Worm (Caenorhabditis elegans) whole organism, L4/young adult: Measurements from ENCODE around the gene gbb-2.

ENCODE experiments used
- W03F9.2 ChIP-seq: fragments of 150-350 bp; optimal IDR thresholded peaks from 2 replicates; lab custom pipeline; 2014; ENCODE audit warnings: missing biosample characterization, missing genetic modification characterization
- dao-5 ChIP-seq: sonication (generic microtip); optimal IDR thresholded peaks from 2 replicates; lab custom pipeline; 2016; ENCODE audit warnings: missing genotype, missing genetic modification characterization, moderate library complexity, missing compliant biosample characterization
- him-1 ChIP-seq: sonication (generic microtip); optimal IDR thresholded peaks from 2 replicates; lab custom pipeline; 2016; ENCODE audit warnings: missing genotype, missing genetic modification reagents, missing genetic modification characterization, missing compliant biosample characterization

The gbb-2 gene

ce11 chrIV:4518111-4518510, 11.6 kb upstream of the gbb-2 start:
- TF ChIP-seq him-1 (tag; lab: Kevin White, UChicago), result no peak
- no peak for TF ChIP-seq dao-5
- TF ChIP-seq W03F9.2 (tag; lab: Kevin White, UChicago), result no peak

ce11 chrIV:4517066-4517465, 10.5 kb upstream of the gbb-2 start, which contains the start of gene ZK180.5:
ZK180.5 (minus strand) TSS chrIV:4517166.
- no peak for TF ChIP-seq W03F9.2 (tag; lab: Kevin White, UChicago)
- no peak for TF ChIP-seq dao-5
- no peak for TF ChIP-seq him-1 (tag; lab: Kevin White, UChicago)

DNA sequence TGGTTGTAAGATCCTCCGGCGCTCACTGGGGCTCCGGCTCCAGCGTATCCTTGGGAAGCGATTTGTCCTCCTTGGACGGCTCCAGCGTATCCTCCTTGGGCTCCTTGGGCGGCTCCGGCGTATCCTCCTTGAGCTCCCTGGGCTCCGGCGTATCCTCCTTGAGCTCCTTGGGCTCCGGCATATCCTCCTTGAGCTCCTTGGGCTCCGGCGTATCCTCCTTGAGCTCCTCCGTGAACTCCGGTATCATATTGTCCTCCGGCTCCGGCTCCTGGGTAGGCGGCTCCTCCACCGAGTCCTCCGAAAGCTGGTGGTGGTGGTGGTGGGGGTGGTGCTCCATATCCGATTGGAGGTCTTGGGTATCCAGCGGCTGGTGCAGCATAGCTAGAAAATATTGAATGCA, 9.9 kb upstream of the gbb-2 start:
- TF ChIP-seq him-1 (tag; lab: Kevin White, UChicago) (no peak), W03F9.2 (tag; lab: Kevin White, UChicago) (no peak), dao-5 (no peak)

- no peak for TF ChIP-seq dao-5
- peak; percentile 68 for TF ChIP-seq W03F9.2 (tag; lab: Kevin White, UChicago)
- peak; percentile 71 for TF ChIP-seq him-1 (tag; lab: Kevin White, UChicago)
These were observed 6.8 kb upstream of the gbb-2 start, which contains the start of gene sar-1 for ce11 chrIV:4513269-4513819. sar-1 (minus strand) TSS chrIV:4513319.

DNA sequence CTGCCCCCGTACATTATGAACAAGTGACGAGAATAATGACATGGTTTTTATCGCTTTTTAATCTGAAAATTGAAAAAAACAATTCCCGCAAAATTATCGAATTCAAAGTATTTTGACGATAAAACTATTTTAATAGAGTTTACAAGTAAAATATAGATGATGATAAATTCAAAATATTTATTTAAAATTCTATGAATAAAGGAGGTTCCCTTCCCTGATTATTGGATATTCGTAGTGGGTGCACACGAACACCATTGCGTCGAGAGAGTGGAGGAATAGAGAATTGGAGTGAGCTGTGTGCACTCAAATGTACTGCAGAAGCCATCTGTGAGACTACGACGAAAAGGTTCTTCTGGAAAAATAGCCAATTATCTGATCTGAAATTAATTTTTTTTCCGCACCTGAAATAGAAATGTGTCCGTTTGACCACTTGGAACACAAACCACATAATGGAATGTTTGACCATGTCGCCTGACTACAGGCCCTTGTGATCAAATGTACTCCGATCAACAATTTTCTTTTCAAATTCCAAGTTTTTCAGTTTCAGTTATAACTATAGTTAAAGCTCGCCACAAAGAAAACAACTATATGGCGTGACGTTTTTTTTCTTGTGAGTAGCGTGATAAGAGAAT, 4.8 kb upstream of the gbb-2 start, which contains the start of the genes rfth-1 and ZK180.8:
TSS of gene rfth-1 (minus strand) at position 51 of the 632 bp plus-strand sequence.
TSS of gene ZK180.8 (minus strand) at position 466 of the 632 bp plus-strand sequence.
- TF ChIP-seq him-1 (tag; lab: Kevin White, UChicago), result no peak
- no peak for TF ChIP-seq W03F9.2 (tag; lab: Kevin White, UChicago)
- TF ChIP-seq dao-5, result no peak

- TF ChIP-seq dao-5 (no peak), W03F9.2 (tag; lab: Kevin White, UChicago) (no peak), him-1 (tag; lab: Kevin White, UChicago) (no peak)
These were observed 1.5 kb downstream of the gbb-2 start for ce11 chrIV:4505078-4505477.

DNA sequence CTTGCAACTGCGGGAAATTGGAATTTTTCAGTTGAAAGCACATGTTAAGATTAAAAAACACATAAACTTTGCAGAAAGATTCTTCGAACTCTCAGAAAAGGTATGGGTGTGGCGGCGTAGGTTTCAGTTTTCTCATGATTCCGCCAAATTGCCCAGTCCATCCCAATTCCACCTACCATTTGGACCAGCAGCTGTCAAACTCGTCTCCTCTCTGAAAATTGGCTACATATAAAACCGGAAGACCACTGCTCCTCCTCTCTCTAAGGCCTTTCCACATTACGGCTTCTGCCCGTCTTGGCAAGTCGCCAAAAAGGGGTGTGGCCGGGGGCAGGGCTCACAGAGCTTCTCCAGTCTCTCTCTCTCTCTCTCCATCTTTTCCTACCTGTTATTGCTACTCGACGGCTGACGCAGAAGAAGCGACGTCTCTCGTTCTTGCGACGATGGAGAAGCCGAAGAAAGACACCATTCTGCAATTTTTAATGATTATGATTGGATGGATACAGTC, 16.3 kb downstream of the gbb-2 start, which contains the start of gene ZK180.7:
TSS of gene ZK180.7 (plus strand) at position 395 of the 505 bp plus-strand sequence.
- TF ChIP-seq him-1 (tag; lab: Kevin White, UChicago) (no peak), W03F9.2 (tag; lab: Kevin White, UChicago) (no peak), dao-5 (no peak)

DNA sequence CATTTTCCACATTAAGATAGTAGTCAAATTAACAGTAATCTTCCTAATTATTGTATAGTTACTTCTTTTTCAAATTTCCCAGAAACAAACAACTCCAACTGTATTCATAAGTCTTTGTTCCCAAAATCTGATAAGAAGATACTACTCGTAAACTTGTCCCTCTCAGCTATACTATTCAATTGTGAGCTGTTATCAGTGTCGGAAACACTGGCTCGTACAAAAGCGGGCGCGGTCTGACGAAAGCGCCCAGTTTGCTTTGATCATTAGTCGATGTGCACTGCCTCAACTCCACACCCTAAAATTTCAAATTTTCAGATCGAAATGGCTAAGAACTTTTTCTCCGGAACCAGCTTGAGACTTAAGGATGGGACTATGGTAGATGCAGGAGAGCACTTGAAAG, 19.8 kb downstream of the gbb-2 start, which contains the start of gene trx-3:
TSS of gene trx-3 (plus strand) at position 291 of the 400 bp plus-strand sequence.
- TF ChIP-seq W03F9.2 (tag; lab: Kevin White, UChicago) (no peak), him-1 (tag; lab: Kevin White, UChicago) (no peak), dao-5 (no peak)

DNA sequence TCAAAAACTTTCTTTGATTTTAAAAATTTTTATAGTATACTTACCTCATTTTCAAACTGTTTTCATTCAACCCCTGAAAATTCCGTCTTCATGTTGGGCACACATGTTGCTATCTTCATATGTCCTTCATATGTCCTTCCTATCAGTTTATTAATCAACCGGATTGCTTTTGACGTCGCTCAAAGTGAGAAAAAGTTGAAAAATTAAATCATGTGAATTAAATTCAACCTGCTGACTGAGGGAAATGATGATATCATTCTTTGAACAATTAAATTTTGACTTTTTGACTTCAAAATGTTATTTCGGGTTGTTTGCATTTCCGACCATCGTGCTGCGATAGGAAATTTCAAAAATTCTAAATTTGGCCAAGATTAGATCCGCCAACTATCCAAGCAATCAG, 22.0 kb downstream of the gbb-2 start:
- TF ChIP-seq W03F9.2 (tag; lab: Kevin White, UChicago) (no peak), dao-5 (no peak), him-1 (tag; lab: Kevin White, UChicago) (no peak)

DNA sequence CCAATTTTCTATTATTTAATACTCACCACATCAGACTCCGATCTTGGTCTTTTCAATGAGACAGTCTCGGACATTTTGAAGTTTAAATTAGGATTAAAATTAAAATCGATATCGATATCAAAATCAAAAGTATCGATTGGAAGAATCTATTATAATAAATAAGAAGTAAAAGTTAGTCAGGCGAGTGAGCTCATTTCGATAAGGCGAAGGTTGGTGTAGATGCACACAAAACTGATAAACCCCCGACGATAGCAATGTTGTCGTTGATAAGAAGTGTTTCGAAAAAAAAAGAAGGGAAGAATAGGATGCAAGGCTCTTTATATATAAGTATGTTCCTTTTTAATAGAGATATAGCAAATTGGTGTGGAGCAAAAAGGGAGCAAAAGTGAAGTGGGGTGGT, 24.0 kb downstream of the gbb-2 start, which contains the start of gene M01H9.4:
TSS of gene M01H9.4 (minus strand) at position 379 of the 400 bp plus-strand sequence.
- TF ChIP-seq him-1 (tag; lab: Kevin White, UChicago), result no peak
- TF ChIP-seq dao-5, result no peak
- TF ChIP-seq W03F9.2 (tag; lab: Kevin White, UChicago), result no peak

- no peak for TF ChIP-seq dao-5
- no peak for TF ChIP-seq him-1 (tag; lab: Kevin White, UChicago)
- no peak for TF ChIP-seq W03F9.2 (tag; lab: Kevin White, UChicago)
These were observed 25.2 kb downstream of the gbb-2 start for ce11 chrIV:4481298-4481697.

DNA sequence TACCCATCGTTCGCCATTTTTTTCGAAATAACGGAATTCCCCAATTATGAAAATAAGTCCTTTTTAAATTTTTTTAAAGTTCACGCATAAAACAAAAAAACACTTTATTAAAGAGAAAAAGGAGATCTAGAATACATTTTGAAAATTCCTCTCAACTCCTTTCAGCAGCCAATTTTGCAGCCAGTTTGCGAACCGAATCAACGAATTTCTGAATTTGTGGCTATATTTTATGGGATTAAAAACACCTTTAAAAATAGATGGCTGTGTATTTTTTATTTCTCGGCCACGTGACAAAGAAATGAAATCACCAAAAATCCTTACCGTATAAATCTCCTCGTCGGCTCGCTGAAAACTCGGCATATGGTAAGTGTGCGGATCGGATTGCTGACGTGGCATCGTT, 26.5 kb downstream of the gbb-2 start, which contains the start of gene M01H9.10:
TSS of gene M01H9.10 (minus strand) at position 101 of the 400 bp plus-strand sequence.
- no peak for TF ChIP-seq him-1 (tag; lab: Kevin White, UChicago)
- TF ChIP-seq dao-5, result no peak
- TF ChIP-seq W03F9.2 (tag; lab: Kevin White, UChicago), result no peak

DNA sequence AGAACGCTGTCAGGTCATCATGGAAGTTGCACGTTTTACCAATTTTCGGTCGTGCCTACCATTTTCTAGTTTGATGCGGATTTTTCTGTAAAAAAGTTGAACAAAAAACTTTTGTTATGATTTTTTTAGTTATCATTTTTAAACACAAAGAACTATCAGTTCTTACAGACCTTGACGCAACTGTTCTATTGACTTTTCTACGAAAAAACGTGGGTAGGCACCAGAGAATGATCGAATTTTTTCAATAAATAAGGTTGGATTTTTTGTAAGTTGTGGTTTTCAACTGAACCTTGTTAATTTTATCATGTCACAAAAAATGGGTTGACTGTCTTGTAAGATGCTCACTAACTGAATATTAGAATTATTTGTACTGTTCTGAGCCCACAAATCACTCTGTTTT, 27.9 kb downstream of the gbb-2 start:
- TF ChIP-seq W03F9.2 (tag; lab: Kevin White, UChicago) (no peak), him-1 (tag; lab: Kevin White, UChicago) (no peak), dao-5 (no peak)

DNA sequence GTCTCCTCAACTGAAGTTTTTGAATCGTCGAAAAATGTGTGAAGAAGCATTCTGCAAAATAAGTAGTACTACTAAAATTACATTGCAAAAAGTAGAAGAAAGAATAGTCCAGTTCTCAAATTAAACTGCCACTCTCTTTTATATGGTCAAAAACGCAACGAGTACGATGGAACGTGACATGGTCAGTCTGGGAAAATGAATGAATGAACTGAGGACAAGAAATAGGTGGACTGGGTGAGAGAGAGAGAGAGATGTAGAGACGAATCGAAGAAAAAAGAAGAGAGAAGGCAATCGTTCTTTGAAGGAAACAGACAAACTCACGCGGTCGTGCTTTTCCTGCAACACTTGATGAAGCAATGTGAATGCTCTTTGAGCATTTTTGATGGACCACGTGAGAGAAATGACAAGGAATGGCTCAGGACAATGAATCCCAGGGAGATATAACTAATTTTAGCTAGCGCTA, 29.5 kb downstream of the gbb-2 start, which contains the start of gene M01H9.3:
TSS of gene M01H9.3 (minus strand) at position 51 of the 463 bp plus-strand sequence.
- TF ChIP-seq dao-5 (no peak), him-1 (tag; lab: Kevin White, UChicago) (no peak), W03F9.2 (tag; lab: Kevin White, UChicago) (no peak)
